Worm (Caenorhabditis elegans) whole organism, mixed stage, embryonic: ENCODE measurements around the gene W09D6.4.

Source experiments
- M03D4.4 ChIP-seq: sonication (generic microtip); optimal IDR thresholded peaks from 2 replicates; lab custom pipeline; 2017; ENCODE audit warnings: mild to moderate bottlenecking, missing genetic modification characterization, missing compliant biosample characterization
- bed-3 ChIP-seq: fragments of 200-800 bp; sonication (Bioruptor generic); optimal IDR thresholded peaks from 3 replicates; lab custom pipeline; 2018; ENCODE audit warnings: mild to moderate bottlenecking, missing genetic modification characterization, moderate library complexity, missing compliant biosample characterization
- blmp-1 ChIP-seq: fragments of 150-350 bp; optimal IDR thresholded peaks from 2 replicates; lab custom pipeline; 2014; ENCODE audit warnings: missing biosample characterization, missing genetic modification characterization
- ceh-43 ChIP-seq: fragments of 200-800 bp; sonication (Bioruptor generic); optimal IDR thresholded peaks from 2 replicates; lab custom pipeline; 2018; ENCODE audit warnings: mild to moderate bottlenecking, missing genetic modification characterization, moderate library complexity, missing compliant biosample characterization
- ceh-83 ChIP-seq: fragments of 200-800 bp; sonication (Bioruptor generic); optimal IDR thresholded peaks from 2 replicates; lab custom pipeline; 2018; ENCODE audit warnings: mild to moderate bottlenecking, missing genetic modification characterization, missing compliant biosample characterization
- ces-1 ChIP-seq: fragments of 150-350 bp; optimal IDR thresholded peaks from 2 replicates; lab custom pipeline; 2014; ENCODE audit warnings: missing biosample characterization, missing genetic modification reagents, missing genetic modification characterization
- cnd-1 ChIP-seq: fragments of 200-800 bp; sonication (Bioruptor generic); optimal IDR thresholded peaks from 2 replicates; lab custom pipeline; 2018; ENCODE audit warnings: mild to moderate bottlenecking, missing genetic modification characterization, missing compliant biosample characterization
- drap-1 ChIP-seq: fragments of 200-800 bp; sonication (Bioruptor generic); optimal IDR thresholded peaks from 3 replicates; lab custom pipeline; 2018; ENCODE audit warnings: mild to moderate bottlenecking, missing genetic modification characterization, missing compliant biosample characterization
- elt-1 ChIP-seq: sonication (generic microtip); optimal IDR thresholded peaks from 2 replicates; lab custom pipeline; 2017; ENCODE audit warnings: missing genetic modification characterization, mild to moderate bottlenecking, missing compliant biosample characterization, antibody characterized with exemption, moderate library complexity, borderline replicate concordance; ENCODE audit not compliant: insufficient read depth
- elt-3 ChIP-seq: fragments of 150-350 bp; optimal IDR thresholded peaks from 2 replicates; lab custom pipeline; 2014; ENCODE audit warnings: missing biosample characterization, missing genetic modification characterization
- hlh-1 ChIP-seq: fragments of 150-350 bp; optimal IDR thresholded peaks from 2 replicates; lab custom pipeline; 2014; ENCODE audit warnings: missing biosample characterization, missing genetic modification reagents, missing genetic modification characterization
- lin-13 ChIP-seq: fragments of 150-350 bp; optimal IDR thresholded peaks from 2 replicates; lab custom pipeline; 2014; ENCODE audit warnings: missing biosample characterization, missing genetic modification characterization
- lsy-2 ChIP-seq: fragments of 150-350 bp; optimal IDR thresholded peaks from 2 replicates; lab custom pipeline; 2014; ENCODE audit warnings: missing biosample characterization, missing genetic modification characterization
- mab-5 ChIP-seq: fragments of 150-350 bp; optimal IDR thresholded peaks from 2 replicates; lab custom pipeline; 2014; ENCODE audit warnings: missing biosample characterization, missing genetic modification characterization
- mep-1 ChIP-seq: fragments of 150-350 bp; optimal IDR thresholded peaks from 2 replicates; lab custom pipeline; 2017; ENCODE audit warnings: missing biosample characterization, missing genetic modification reagents, missing genetic modification characterization, inconsistent platforms
- mls-2 ChIP-seq: sonication (generic microtip); optimal IDR thresholded peaks from 2 replicates; lab custom pipeline; 2016; ENCODE audit warnings: mild to moderate bottlenecking, missing genetic modification characterization, moderate library complexity, missing compliant biosample characterization
- nhr-12 ChIP-seq: fragments of 150-350 bp; optimal IDR thresholded peaks from 2 replicates; lab custom pipeline; 2014; ENCODE audit warnings: missing biosample characterization, missing genetic modification characterization
- nhr-2 ChIP-seq: fragments of 150-350 bp; optimal IDR thresholded peaks from 2 replicates; lab custom pipeline; 2014; ENCODE audit warnings: missing biosample characterization, missing genetic modification characterization
- nhr-237 ChIP-seq: fragments of 150-350 bp; optimal IDR thresholded peaks from 2 replicates; lab custom pipeline; 2014; ENCODE audit warnings: missing biosample characterization, missing genetic modification characterization
- nhr-28 ChIP-seq: fragments of 150-350 bp; optimal IDR thresholded peaks from 2 replicates; lab custom pipeline; 2014; ENCODE audit warnings: missing biosample characterization, missing genetic modification characterization
- nhr-76 ChIP-seq: sonication (generic microtip); optimal IDR thresholded peaks from 2 replicates; lab custom pipeline; 2017; ENCODE audit warnings: missing biosample characterization, missing genetic modification characterization
- pha-4 ChIP-seq: fragments of 150-350 bp; optimal IDR thresholded peaks from 2 replicates; lab custom pipeline; 2018; ENCODE audit warnings: missing biosample characterization, missing genetic modification reagents, missing genetic modification characterization
- sem-2 ChIP-seq: fragments of 200-800 bp; sonication (Bioruptor generic); optimal IDR thresholded peaks from 2 replicates; lab custom pipeline; 2018; ENCODE audit warnings: mild to moderate bottlenecking, missing genetic modification characterization, missing compliant biosample characterization
- sptf-1 ChIP-seq: sonication (generic microtip); optimal IDR thresholded peaks from 2 replicates; lab custom pipeline; 2017; ENCODE audit warnings: mild to moderate bottlenecking, missing genetic modification characterization, moderate library complexity, missing compliant biosample characterization
- tbx-8 ChIP-seq: fragments of 200-800 bp; sonication (Bioruptor generic); optimal IDR thresholded peaks from 2 replicates; lab custom pipeline; 2018; ENCODE audit warnings: mild to moderate bottlenecking, missing genetic modification characterization, moderate library complexity, missing compliant biosample characterization
- unc-120 ChIP-seq: sonication (generic microtip); optimal IDR thresholded peaks from 2 replicates; lab custom pipeline; 2017; ENCODE audit warnings: missing genetic modification characterization, missing compliant biosample characterization; ENCODE audit not compliant: poor library complexity, severe bottlenecking
- unc-39 ChIP-seq: fragments of 150-350 bp; optimal IDR thresholded peaks from 2 replicates; lab custom pipeline; 2014; ENCODE audit warnings: missing biosample characterization, missing genetic modification characterization
- unc-62 ChIP-seq: fragments of 150-350 bp; optimal IDR thresholded peaks from 2 replicates; lab custom pipeline; 2014; ENCODE audit warnings: missing biosample characterization, missing genetic modification reagents, missing genetic modification characterization
- zip-8 ChIP-seq: fragments of 150-350 bp; optimal IDR thresholded peaks from 2 replicates; lab custom pipeline; 2014; ENCODE audit warnings: missing biosample characterization, missing genetic modification characterization
- ztf-11 ChIP-seq: fragments of 150-350 bp; optimal IDR thresholded peaks from 2 replicates; lab custom pipeline; 2014; ENCODE audit warnings: missing biosample characterization, missing genetic modification characterization

Gene W09D6.4

ce11 chrIII:11077404-11077803, 2.1 kb upstream of the W09D6.4 start, which contains the start of gene str-246:
Gene str-246, plus strand, starts transcription at chrIII:11077704.
- TF ChIP-seq hlh-1 (tag; lab: Kevin White, UChicago), result no peak
- TF ChIP-seq ces-1 (GFP tag; lab: Kevin White, UChicago), result no peak
- TF ChIP-seq M03D4.4, result no peak
- TF ChIP-seq nhr-12 (tag; lab: Kevin White, UChicago), result no peak
- no peak for TF ChIP-seq tbx-8 (GFP tag; lab: Kevin White, UChicago)
- TF ChIP-seq nhr-28 (tag; lab: Kevin White, UChicago), result no peak

ce11 chrIII:11082604-11083003, 3.1 kb downstream of the W09D6.4 start:
- no peak for TF ChIP-seq ztf-11
- no peak for TF ChIP-seq unc-120 (tag; lab: Kevin White, UChicago)
- peak; percentile 60 for TF ChIP-seq hlh-1 (tag; lab: Kevin White, UChicago)
- TF ChIP-seq unc-62 (GFP tag; lab: Kevin White, UChicago), result no peak
- peak; percentile 10 for TF ChIP-seq pha-4 (tag; lab: Kevin White, UChicago)

ce11 chrIII:11083993-11084392, 4.4 kb downstream of the W09D6.4 start:
- no peak for TF ChIP-seq elt-1
- no peak for TF ChIP-seq drap-1
- no peak for TF ChIP-seq unc-120 (tag; lab: Kevin White, UChicago)
- no peak for TF ChIP-seq tbx-8 (GFP tag; lab: Kevin White, UChicago)
- TF ChIP-seq zip-8 (tag; lab: Kevin White, UChicago), result no peak
- TF ChIP-seq, all 35 proteins: peak for 0

- no peak for TF ChIP-seq sptf-1 (tag; lab: Kevin White, UChicago)
- TF ChIP-seq elt-1, result peak; percentile 56
Observed at ce11 chrIII:11087442-11087841, 7.9 kb downstream of the W09D6.4 start.

ce11 chrIII:11088187-11088586, 8.6 kb downstream of the W09D6.4 start, which contains the start of gene W09D6.5:
Gene W09D6.5, plus strand, starts transcription at chrIII:11088487.
- TF ChIP-seq lin-13 (no peak), mep-1 (no peak), sem-2 (no peak), nhr-237 (tag; lab: Kevin White, UChicago) (no peak), unc-39 (tag; lab: Kevin White, UChicago) (no peak), unc-120 (tag; lab: Kevin White, UChicago) (no peak), elt-1 (no peak), elt-3 (no peak), bed-3 (GFP tag; lab: Kevin White, UChicago) (no peak), unc-62 (GFP tag; lab: Kevin White, UChicago) (no peak), zip-8 (tag; lab: Kevin White, UChicago) (no peak), nhr-76 (tag; lab: Kevin White, UChicago) (no peak), mls-2 (tag; lab: Kevin White, UChicago) (no peak), ces-1 (GFP tag; lab: Kevin White, UChicago) (no peak), mab-5 (tag; lab: Kevin White, UChicago) (no peak), drap-1 (no peak), nhr-12 (tag; lab: Kevin White, UChicago) (no peak), nhr-28 (tag; lab: Kevin White, UChicago) (no peak), ceh-43 (GFP tag; lab: Kevin White, UChicago) (no peak)

ce11 chrIII:11090112-11090648, 10.6 kb downstream of the W09D6.4 start:
- TF ChIP-seq blmp-1 (tag; lab: Kevin White, UChicago) (no peak), nhr-2 (tag; lab: Kevin White, UChicago) (peak; percentile 49), zip-8 (tag; lab: Kevin White, UChicago) (peak; percentile 65), lin-13 (peak; percentile 37)

- TF ChIP-seq lsy-2 (tag; lab: Kevin White, UChicago), result no peak
- TF ChIP-seq ces-1 (GFP tag; lab: Kevin White, UChicago), result no peak
- no peak for TF ChIP-seq nhr-237 (tag; lab: Kevin White, UChicago)
- no peak for TF ChIP-seq ztf-11
- no peak for TF ChIP-seq ceh-83
- no peak for TF ChIP-seq nhr-28 (tag; lab: Kevin White, UChicago)
- TF ChIP-seq nhr-76 (tag; lab: Kevin White, UChicago), result no peak
- TF ChIP-seq hlh-1 (tag; lab: Kevin White, UChicago), result no peak
- TF ChIP-seq zip-8 (tag; lab: Kevin White, UChicago), result no peak
- no peak for TF ChIP-seq cnd-1 (tag; lab: Kevin White, UChicago)
- TF ChIP-seq drap-1, result no peak
- TF ChIP-seq, all 35 proteins: peak for 0
Observed at ce11 chrIII:11090870-11091386, 11.4 kb downstream of the W09D6.4 start.
